Worm (Caenorhabditis elegans) whole organism, L4 larva: ENCODE measurements around the gene pgm-3.

Source experiments
- D1046.2 ChIP-seq: fragments of 200-800 bp; sonication (Bioruptor generic); IDR thresholded peaks from 2 replicates; pipeline ENCODE4 v1.3.6; 2022; ENCODE audit warnings: missing genetic modification characterization, missing compliant biosample characterization
- F37D6.2 ChIP-seq: sonication (generic microtip); optimal IDR thresholded peaks from 2 replicates; lab custom pipeline; 2016; ENCODE audit warnings: mild to moderate bottlenecking, missing genetic modification characterization, missing compliant biosample characterization
- T20F7.1 ChIP-seq: fragments of 200-800 bp; sonication (Bioruptor generic); optimal IDR thresholded peaks from 2 replicates; lab custom pipeline; 2018; ENCODE audit warnings: mild to moderate bottlenecking, missing genetic modification characterization, missing compliant biosample characterization
- Y105C5A.15 ChIP-seq: fragments of 200-800 bp; sonication (Bioruptor generic); IDR thresholded peaks from 2 replicates; pipeline ENCODE4 v1.3.6; 2022; ENCODE audit warnings: missing genetic modification characterization, missing compliant biosample characterization
- Y75B8A.6 ChIP-seq: fragments of 200-800 bp; sonication (Bioruptor generic); IDR thresholded peaks from 2 replicates; pipeline ENCODE4 v1.3.6; 2022; ENCODE audit warnings: missing genetic modification reagents, missing genetic modification characterization, missing compliant biosample characterization
- ama-1 ChIP-seq: fragments of 150-350 bp; optimal IDR thresholded peaks from 2 replicates; lab custom pipeline; 2014; ENCODE audit warnings: inconsistent platforms, mixed read lengths
- ces-1 ChIP-seq: fragments of 150-350 bp; sonication (generic microtip); optimal IDR thresholded peaks from 4 replicates; lab custom pipeline; 2014; ENCODE audit warnings: missing biosample characterization, missing genetic modification reagents, missing genetic modification characterization
- ctbp-1 ChIP-seq: fragments of 200-800 bp; sonication (Bioruptor generic); IDR thresholded peaks from 2 replicates; pipeline ENCODE4 v1.3.6; 2022; ENCODE audit warnings: missing genetic modification reagents, missing genetic modification characterization, missing compliant biosample characterization
- daf-16 ChIP-seq, 3 experiments: sonication (generic microtip); optimal IDR thresholded peaks; 2 replicates each; lab custom pipeline; 2016 to 2017; ENCODE audit warnings: missing genetic modification characterization in 3 of 3, missing genetic modification reagents in 3 of 3, mild to moderate bottlenecking in 2 of 3, missing compliant biosample characterization in 2 of 3, missing biosample characterization in 1 of 3, moderate library complexity in 1 of 3
- daf-19 ChIP-seq: fragments of 200-800 bp; sonication (Bioruptor generic); conservative IDR thresholded peaks from 2 replicates; pipeline ENCODE4 v1.3.6; 2022; ENCODE audit warnings: missing genetic modification characterization, missing compliant biosample characterization
- dmd-6 ChIP-seq: fragments of 200-800 bp; sonication (Bioruptor generic); IDR thresholded peaks from 2 replicates; pipeline ENCODE4 v1.3.6; 2022; ENCODE audit warnings: missing genetic modification reagents, missing genetic modification characterization, missing compliant biosample characterization
- dmd-8 ChIP-seq: fragments of 200-800 bp; sonication (Bioruptor generic); IDR thresholded peaks from 2 replicates; pipeline ENCODE4 v1.3.6; 2022; ENCODE audit warnings: missing genetic modification characterization, missing compliant biosample characterization
- dmd-9 ChIP-seq: fragments of 200-800 bp; sonication (Bioruptor generic); IDR thresholded peaks from 2 replicates; pipeline ENCODE4 v1.3.6; 2022; ENCODE audit warnings: missing genetic modification reagents, missing genetic modification characterization, missing compliant biosample characterization
- dpl-1 ChIP-seq: fragments of 150-350 bp; optimal IDR thresholded peaks from 2 replicates; lab custom pipeline; 2014; ENCODE audit warnings: missing biosample characterization, missing genetic modification reagents, missing genetic modification characterization
- duxl-1 ChIP-seq: sonication (generic microtip); optimal IDR thresholded peaks from 2 replicates; lab custom pipeline; 2016; ENCODE audit warnings: mild to moderate bottlenecking, missing genetic modification characterization, moderate library complexity, missing compliant biosample characterization; ENCODE audit not compliant: poor library complexity
- dve-1 ChIP-seq: sonication (generic microtip); optimal IDR thresholded peaks from 2 replicates; lab custom pipeline; 2017; ENCODE audit warnings: antibody characterized with exemption, mild to moderate bottlenecking, missing genetic modification characterization, missing compliant biosample characterization; ENCODE audit not compliant: insufficient read depth
- egl-27 ChIP-seq: sonication (generic microtip); optimal IDR thresholded peaks from 3 replicates; lab custom pipeline; 2017; ENCODE audit warnings: missing biosample characterization, missing genetic modification reagents, missing genetic modification characterization
- egl-43 ChIP-seq: fragments of 200-800 bp; sonication (Bioruptor generic); IDR thresholded peaks from 2 replicates; pipeline ENCODE4 v1.3.6; 2022; ENCODE audit warnings: missing genetic modification reagents, missing genetic modification characterization, missing compliant biosample characterization
- gei-8 ChIP-seq: fragments of 200-800 bp; sonication (Bioruptor generic); optimal IDR thresholded peaks from 2 replicates; lab custom pipeline; 2018; ENCODE audit warnings: mild to moderate bottlenecking, missing genetic modification characterization, missing compliant biosample characterization
- hlh-11 ChIP-seq: fragments of 200-800 bp; sonication (Bioruptor generic); optimal IDR thresholded peaks from 2 replicates; lab custom pipeline; 2018; ENCODE audit warnings: mild to moderate bottlenecking, missing genetic modification characterization, missing compliant biosample characterization
- hmg-1.1 ChIP-seq: fragments of 200-800 bp; sonication (Bioruptor generic); IDR thresholded peaks from 2 replicates; pipeline ENCODE4 v1.3.6; 2022; ENCODE audit warnings: missing genetic modification reagents, missing genetic modification characterization, missing compliant biosample characterization
- jun-1 ChIP-seq: fragments of 150-350 bp; optimal IDR thresholded peaks from 2 replicates; lab custom pipeline; 2014; ENCODE audit warnings: missing biosample characterization, missing genetic modification reagents, missing genetic modification characterization
- lim-7 ChIP-seq: fragments of 200-800 bp; sonication (Bioruptor generic); IDR thresholded peaks from 2 replicates; pipeline ENCODE4 v1.3.6; 2022; ENCODE audit warnings: missing genetic modification characterization, missing compliant biosample characterization
- lin-1 ChIP-seq: fragments of 200-800 bp; sonication (Bioruptor generic); IDR thresholded peaks from 2 replicates; pipeline ENCODE4 v1.3.6; 2022; ENCODE audit warnings: missing genetic modification reagents, missing genetic modification characterization, missing compliant biosample characterization
- lin-29 ChIP-seq: fragments of 200-800 bp; sonication (Bioruptor generic); IDR thresholded peaks from 2 replicates; pipeline ENCODE4 v1.3.6; 2022; ENCODE audit warnings: missing genetic modification reagents, missing genetic modification characterization, missing compliant biosample characterization
- lin-39 ChIP-seq: fragments of 150-350 bp; optimal IDR thresholded peaks from 2 replicates; lab custom pipeline; 2014; ENCODE audit warnings: missing biosample characterization, missing genetic modification reagents, missing genetic modification characterization
- mdl-1 ChIP-seq, 2 experiments: fragments of 150-350 bp in 1 of 2; sonication (generic microtip) in 1 of 2; optimal IDR thresholded peaks; 2 replicates each; lab custom pipeline; 2014 to 2017; ENCODE audit warnings: missing biosample characterization in 2 of 2, missing genetic modification characterization in 2 of 2
- mdt-29 ChIP-seq: fragments of 200-800 bp; sonication (Bioruptor generic); IDR thresholded peaks from 2 replicates; pipeline ENCODE4 v1.3.6; 2022; ENCODE audit warnings: missing genetic modification reagents, missing genetic modification characterization, missing compliant biosample characterization
- mes-2 ChIP-seq: sonication (generic microtip); optimal IDR thresholded peaks from 2 replicates; lab custom pipeline; 2016; ENCODE audit warnings: missing genotype, mild to moderate bottlenecking, missing genetic modification characterization, missing compliant biosample characterization; ENCODE audit not compliant: poor library complexity, severe bottlenecking
- mxl-3 ChIP-seq: fragments of 200-800 bp; sonication (Bioruptor generic); optimal IDR thresholded peaks from 2 replicates; lab custom pipeline; 2018; ENCODE audit warnings: mild to moderate bottlenecking, missing genetic modification characterization, missing compliant biosample characterization
- nhr-10 ChIP-seq: fragments of 150-350 bp; optimal IDR thresholded peaks from 2 replicates; lab custom pipeline; 2014; ENCODE audit warnings: missing biosample characterization, missing genetic modification characterization
- nhr-11 ChIP-seq: fragments of 150-350 bp; optimal IDR thresholded peaks from 2 replicates; lab custom pipeline; 2014; ENCODE audit warnings: missing biosample characterization, missing genetic modification characterization
- nhr-28 ChIP-seq: fragments of 150-350 bp; optimal IDR thresholded peaks from 2 replicates; lab custom pipeline; 2014; ENCODE audit warnings: missing biosample characterization, missing genetic modification characterization
- nhr-42 ChIP-seq: fragments of 200-800 bp; sonication (Bioruptor generic); IDR thresholded peaks from 2 replicates; pipeline ENCODE4 v1.3.6; 2022; ENCODE audit warnings: missing genetic modification characterization, missing compliant biosample characterization
- nhr-48 ChIP-seq: sonication (generic microtip); optimal IDR thresholded peaks from 2 replicates; lab custom pipeline; 2016; ENCODE audit warnings: mild to moderate bottlenecking, missing genetic modification characterization, missing compliant biosample characterization
- nhr-76 ChIP-seq: fragments of 150-350 bp; optimal IDR thresholded peaks from 2 replicates; lab custom pipeline; 2014; ENCODE audit warnings: missing biosample characterization, missing genetic modification characterization
- nhr-77 ChIP-seq: fragments of 150-350 bp; optimal IDR thresholded peaks from 2 replicates; lab custom pipeline; 2014; ENCODE audit warnings: missing biosample characterization, missing genetic modification characterization
- pha-4 ChIP-seq, 2 experiments: fragments of 150-350 bp in 1 of 2; fragments of 200-800 bp in 1 of 2; sonication (Bioruptor generic) in 1 of 2; IDR thresholded peaks in 1 of 2; optimal IDR thresholded peaks in 1 of 2; 2 replicates each; pipeline versions ENCODE4 v1.3.6 to Lab custom; 2014 to 2022; ENCODE audit warnings: missing genetic modification characterization in 2 of 2, missing genetic modification reagents in 2 of 2, missing biosample characterization in 1 of 2, missing compliant biosample characterization in 1 of 2
- php-3 ChIP-seq: fragments of 200-800 bp; sonication (Bioruptor generic); IDR thresholded peaks from 2 replicates; pipeline ENCODE4 v1.3.6; 2022; ENCODE audit warnings: missing genetic modification reagents, missing genetic modification characterization, missing compliant biosample characterization
- sdz-12 ChIP-seq: fragments of 200-800 bp; sonication (Bioruptor generic); optimal IDR thresholded peaks from 2 replicates; lab custom pipeline; 2018; ENCODE audit warnings: mild to moderate bottlenecking, missing genetic modification characterization, missing compliant biosample characterization
- skn-1 ChIP-seq: fragments of 150-350 bp; optimal IDR thresholded peaks from 2 replicates; lab custom pipeline; 2014; ENCODE audit warnings: missing biosample characterization, missing genetic modification characterization
- tag-97 ChIP-seq: fragments of 200-800 bp; sonication (Bioruptor generic); IDR thresholded peaks from 2 replicates; pipeline ENCODE4 v1.3.6; 2022; ENCODE audit warnings: missing genetic modification characterization, missing compliant biosample characterization
- unc-39 ChIP-seq: sonication (generic microtip); optimal IDR thresholded peaks from 2 replicates; lab custom pipeline; 2017; ENCODE audit warnings: missing biosample characterization, missing genetic modification characterization
- vab-7 ChIP-seq: fragments of 200-800 bp; sonication (Bioruptor generic); IDR thresholded peaks from 2 replicates; pipeline ENCODE4 v1.3.6; 2022; ENCODE audit warnings: missing genetic modification reagents, missing genetic modification characterization, missing compliant biosample characterization
- zag-1 ChIP-seq: fragments of 150-350 bp; optimal IDR thresholded peaks from 2 replicates; lab custom pipeline; 2014; ENCODE audit warnings: missing biosample characterization, missing genetic modification characterization
- zfp-2 ChIP-seq: sonication (generic microtip); optimal IDR thresholded peaks from 2 replicates; lab custom pipeline; 2016; ENCODE audit warnings: mild to moderate bottlenecking, missing genetic modification characterization, missing compliant biosample characterization
- zip-11 ChIP-seq: fragments of 200-800 bp; sonication (Bioruptor generic); IDR thresholded peaks from 2 replicates; pipeline ENCODE4 v1.3.6; 2022; ENCODE audit warnings: missing genetic modification characterization, missing compliant biosample characterization
- ztf-11 ChIP-seq: fragments of 150-350 bp; optimal IDR thresholded peaks from 2 replicates; lab custom pipeline; 2014; ENCODE audit warnings: missing biosample characterization, missing genetic modification characterization

Gene pgm-3

DNA sequence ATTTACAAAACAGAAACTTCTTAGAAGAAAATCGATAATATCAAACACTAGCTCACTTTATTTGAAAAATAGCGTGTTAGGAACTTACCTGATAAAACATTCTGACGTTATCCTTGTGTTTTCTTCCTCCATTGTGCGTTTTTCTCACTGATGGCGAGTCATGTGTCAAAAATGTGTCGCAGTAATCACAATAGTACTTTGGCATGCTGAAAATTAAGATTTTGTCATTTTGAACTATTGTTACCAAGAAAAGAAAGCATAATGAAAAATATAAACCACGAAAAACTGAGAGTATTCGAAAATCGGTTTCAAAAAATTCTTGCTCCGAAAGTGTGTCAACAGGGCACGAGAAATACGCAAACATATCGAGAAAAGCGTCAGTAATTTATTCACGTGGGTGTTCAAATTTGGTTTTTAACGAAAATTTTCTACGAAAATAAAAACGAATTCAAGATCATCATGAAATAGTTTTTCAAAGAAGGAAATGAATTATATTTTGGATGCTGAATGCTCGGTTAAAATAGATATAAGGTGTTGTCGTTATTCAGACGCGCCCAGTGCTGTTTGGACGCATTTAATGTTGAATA is 37.8 kb upstream of the pgm-3 start, which contains the start of gene snrp-3 (continued):
- TF ChIP-seq daf-16 (GFP tag; optimal IDR thresholded peaks at IDR 0.05; lab: Kevin White, UChicago) (peak in 1 of 2 experiments; percentile 48), daf-16 (tag; optimal IDR thresholded peaks at IDR 0.05; lab: Kevin White, UChicago) (peak; percentile 65), lin-39 (no peak), mes-2 (tag; lab: Kevin White, UChicago) (no peak), Y105C5A.15 (no peak), dmd-8 (GFP tag; lab: Robert Waterston, UW) (no peak), nhr-76 (tag; lab: Kevin White, UChicago) (no peak), nhr-10 (tag; lab: Kevin White, UChicago) (no peak), tag-97 (no peak), mdl-1 (tag; optimal IDR thresholded peaks at IDR 0.05; lab: Kevin White, UChicago) (peak in 1 of 2 experiments; percentile 92), ztf-11 (tag; lab: Kevin White, UChicago) (no peak), ces-1 (GFP tag; lab: Kevin White, UChicago) (no peak), jun-1 (tag; lab: Kevin White, UChicago) (peak; percentile 3), dmd-6 (GFP tag; lab: Robert Waterston, UW) (no peak), lim-7 (GFP tag; lab: Robert Waterston, UW) (no peak), ama-1 (peak; percentile 29), pha-4 (GFP tag; IDR thresholded peaks at IDR 0.05; lab: Robert Waterston, UW) (0 out of 2 replicates have a peak, but pooled peaks have one; percentile 10), pha-4 (tag; optimal IDR thresholded peaks at IDR 0.05; lab: Kevin White, UChicago) (peak; percentile 57), nhr-48 (tag; lab: Kevin White, UChicago) (peak; percentile 54), daf-19 (GFP tag; lab: Robert Waterston, UW) (no peak), duxl-1 (tag; lab: Kevin White, UChicago) (peak; percentile 80), sdz-12 (no peak), nhr-28 (tag; lab: Kevin White, UChicago) (peak; percentile 42), zfp-2 (tag; lab: Kevin White, UChicago) (peak; percentile 3), unc-39 (tag; lab: Kevin White, UChicago) (no peak), D1046.2 (GFP tag; lab: Robert Waterston, UW) (no peak), hmg-1.1 (GFP tag; lab: Robert Waterston, UW) (no peak; the same call in 1 of the 2 replicates), nhr-11 (peak; percentile 37), egl-27 (no peak), egl-43 (no peak), lin-29 (GFP tag; lab: Robert Waterston, UW) (no peak; the same call in 1 of the 2 replicates), Y75B8A.6 (GFP tag; lab: Robert Waterston, UW) (no peak), skn-1 (tag; lab: Kevin White, UChicago) (no peak), ctbp-1 (GFP tag; lab: Robert Waterston, UW) (no peak), dmd-9 (GFP tag; lab: Robert Waterston, UW) (no peak), nhr-42 (GFP tag; lab: Robert Waterston, UW) (peak; percentile 62; the same call in 1 of the 2 replicates), php-3 (GFP tag; lab: Robert Waterston, UW) (no peak), mxl-3 (GFP tag; lab: Kevin White, UChicago) (no peak), nhr-77 (peak; percentile 45), zip-11 (GFP tag; lab: Robert Waterston, UW) (no peak), gei-8 (GFP tag; lab: Kevin White, UChicago) (no peak), lin-1 (GFP tag; lab: Robert Waterston, UW) (no peak), vab-7 (GFP tag; lab: Robert Waterston, UW) (no peak), dve-1 (peak; percentile 81), hlh-11 (tag; lab: Kevin White, UChicago) (no peak), mdt-29 (no peak), zag-1 (tag; lab: Kevin White, UChicago) (no peak), dpl-1 (GFP tag; lab: Kevin White, UChicago) (peak; percentile 96), F37D6.2 (peak; percentile 49), T20F7.1 (peak; percentile 83)
- TF ChIP-seq, all 104 proteins: peak for 36
